Fruit fly (Drosophila melanogaster): Measurements from ENCODE around the gene AsnS.
A peak's percentile ranks its signal among the peaks of the same experiment; 100 is the strongest.

Gene AsnS

DNA sequence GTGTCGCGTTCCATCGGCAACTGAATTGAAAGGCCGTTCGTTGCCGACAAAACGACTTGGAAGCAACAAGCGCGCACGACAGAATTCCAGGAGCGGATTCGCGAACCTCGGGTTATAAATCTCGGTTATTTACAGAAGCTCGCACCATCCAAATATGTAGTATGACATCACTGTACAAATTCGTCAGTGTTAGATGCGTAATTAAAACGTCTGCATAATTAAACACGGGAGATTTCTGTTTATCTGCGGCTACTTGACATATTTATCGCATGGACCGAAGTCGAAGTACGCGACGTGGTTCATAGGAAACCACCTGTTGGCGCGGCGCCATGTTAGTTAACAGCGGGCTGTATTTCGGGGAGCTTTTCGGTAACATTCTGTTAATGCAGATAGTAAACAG, 1.0 kb upstream of the AsnS start, which contains the start of gene Ac78C (continued):
- peak; percentile 91 for TF ChIP-seq Hmr (GFP tag; optimal IDR thresholded peaks at IDR 0.05)
- no peak for TF ChIP-seq CG12391 (tag; optimal IDR thresholded peaks at IDR 0.05)
- no peak for TF ChIP-seq CG10959 (GFP tag; IDR thresholded peaks at IDR 0.05)
- peak; percentile 74 for TF ChIP-seq fd64A (GFP tag; optimal IDR thresholded peaks at IDR 0.05)
- peak; percentile 39 for TF ChIP-seq zen (tag; optimal IDR thresholded peaks at IDR 0.05)
- TF ChIP-seq CG10209 (GFP tag; optimal IDR thresholded peaks at IDR 0.05), result peak; percentile 72
- TF ChIP-seq CG12236 (GFP tag; optimal IDR thresholded peaks at IDR 0.05), result peak; percentile 11
- TF ChIP-seq ato (GFP tag; IDR thresholded peaks at IDR 0.05; ENCODE audit: partially characterized antibody), result no peak
- peak; percentile 57 for TF ChIP-seq nmo (GFP tag; optimal IDR thresholded peaks at IDR 0.05)
- peak; percentile 72 for TF ChIP-seq CG2889 (GFP tag; IDR thresholded peaks at IDR 0.05)
- no peak for TF ChIP-seq twi (tag; optimal IDR thresholded peaks at IDR 0.05)
- peak; percentile 18 for TF ChIP-seq psq (GFP tag; optimal IDR thresholded peaks at IDR 0.05)
- peak; percentile 32; the same call in 1 of the 3 replicates for TF ChIP-seq sr (GFP tag; IDR thresholded peaks at IDR 0.05)
- TF ChIP-seq klu (GFP tag; IDR thresholded peaks at IDR 0.05), result peak; percentile 66
- TF ChIP-seq grau (tag; optimal IDR thresholded peaks at IDR 0.05), result peak; percentile 83
- TF ChIP-seq Blimp-1 (GFP tag; optimal IDR thresholded peaks at IDR 0.05), result peak; percentile 74
- peak; percentile 67 for TF ChIP-seq CG3163 (GFP tag; optimal IDR thresholded peaks at IDR 0.05)
- TF ChIP-seq crol (GFP tag; IDR thresholded peaks at IDR 0.05), result no peak
- peak; percentile 91 for TF ChIP-seq CG6813 (GFP tag; optimal IDR thresholded peaks at IDR 0.05)
- TF ChIP-seq NC2α (GFP tag; optimal IDR thresholded peaks at IDR 0.05), result peak; percentile 30
- peak; percentile 79 for TF ChIP-seq Abd-B (GFP tag; optimal IDR thresholded peaks at IDR 0.05)
- peak; percentile 83 for TF ChIP-seq CG4282 (GFP tag; optimal IDR thresholded peaks at IDR 0.05)
- peak; percentile 73 for TF ChIP-seq CG5245 (GFP tag; optimal IDR thresholded peaks at IDR 0.05)
- TF ChIP-seq unpg (GFP tag; optimal IDR thresholded peaks at IDR 0.05), result peak; percentile 89
- peak; percentile 18 for TF ChIP-seq CG14965 (GFP tag; optimal IDR thresholded peaks at IDR 0.05; ENCODE audit: borderline replicate concordance)
- TF ChIP-seq bbx (GFP tag; IDR thresholded peaks at IDR 0.05; ENCODE audit: partially characterized antibody), result peak; percentile 48; the same call in 1 of the 2 replicates
- no peak for TF ChIP-seq CG2129 (GFP tag; IDR thresholded peaks at IDR 0.05; ENCODE audit: partially characterized antibody)
- peak; percentile 30 for TF ChIP-seq pros (GFP tag; optimal IDR thresholded peaks at IDR 0.05)
- peak; percentile 80 for TF ChIP-seq CG4854 (GFP tag; optimal IDR thresholded peaks at IDR 0.05)
- TF ChIP-seq ewg (GFP tag; optimal IDR thresholded peaks at IDR 0.05), result peak; percentile 58
- peak; percentile 32 for TF ChIP-seq Dref (GFP tag; IDR thresholded peaks at IDR 0.05)
- peak; percentile 77; the same call in 1 of the 3 replicates for TF ChIP-seq CG2199 (GFP tag; IDR thresholded peaks at IDR 0.05)
- peak; percentile 16 for TF ChIP-seq CG8359 (GFP tag; optimal IDR thresholded peaks at IDR 0.05; ENCODE audit: borderline replicate concordance)
- TF ChIP-seq CG15601 (tag; optimal IDR thresholded peaks at IDR 0.05), result peak; percentile 99
- peak; percentile 82 for TF ChIP-seq CG11085 (GFP tag; IDR thresholded peaks at IDR 0.05)
- peak; percentile 96 for TF ChIP-seq mam (GFP tag; optimal IDR thresholded peaks at IDR 0.05)
- TF ChIP-seq CG9215 (GFP tag; IDR thresholded peaks at IDR 0.05), result peak; percentile 83
- TF ChIP-seq lola (GFP tag; optimal IDR thresholded peaks at IDR 0.05), result no peak
- TF ChIP-seq CG11247 (GFP tag; IDR thresholded peaks at IDR 0.05), result peak; percentile 86
- peak; percentile 85 for TF ChIP-seq Dek (tag; optimal IDR thresholded peaks at IDR 0.05)
- peak; percentile 87 for TF ChIP-seq Mrtf (GFP tag; IDR thresholded peaks at IDR 0.05)
- TF ChIP-seq CG33213 (GFP tag; optimal IDR thresholded peaks at IDR 0.05), result peak; percentile 82
- peak; percentile 92 for TF ChIP-seq CG9817 (tag; optimal IDR thresholded peaks at IDR 0.05)
- TF ChIP-seq CG17829 (tag; optimal IDR thresholded peaks at IDR 0.05), result no peak
- TF ChIP-seq CG3995 (GFP tag; optimal IDR thresholded peaks at IDR 0.05), result peak; percentile 75
- peak; percentile 84 for TF ChIP-seq pum (GFP tag; optimal IDR thresholded peaks at IDR 0.05)
- TF ChIP-seq CG11398 (GFP tag; optimal IDR thresholded peaks at IDR 0.05), result peak; percentile 58
- TF ChIP-seq bowl (GFP tag; IDR thresholded peaks at IDR 0.05), result peak; percentile 80
- TF ChIP-seq Lhr (GFP tag; optimal IDR thresholded peaks at IDR 0.05), result peak; percentile 9
